Worm (Caenorhabditis elegans): ENCODE measurements around the gene let-711.

let-711 gene

ce11 chrIII:6946382-6946781 is at the start of gene let-711:
let-711 (plus strand) TSS chrIII:6946718.
- no peak for TF ChIP-seq ceh-2 (tag; optimal IDR thresholded peaks at IDR 0.05)
- TF ChIP-seq ceh-30 (tag; optimal IDR thresholded peaks at IDR 0.05) = no peak
- no peak for TF ChIP-seq lim-6 (tag; optimal IDR thresholded peaks at IDR 0.05)
- no peak for TF ChIP-seq nhr-11 (tag; optimal IDR thresholded peaks at IDR 0.05)
- no peak for TF ChIP-seq mec-3 (tag; optimal IDR thresholded peaks at IDR 0.05; ENCODE audit: borderline replicate concordance)
- no peak for TF ChIP-seq rnt-1 (tag; optimal IDR thresholded peaks at IDR 0.05)
- TF ChIP-seq odd-2 (tag; optimal IDR thresholded peaks at IDR 0.05) = no peak
- TF ChIP-seq ceh-45 (GFP tag; IDR thresholded peaks at IDR 0.05) = no peak
- TF ChIP-seq unc-42 (tag; optimal IDR thresholded peaks at IDR 0.05) = no peak
- no peak for TF ChIP-seq ceh-6 (GFP tag; optimal IDR thresholded peaks at IDR 0.05)
- no peak for TF ChIP-seq hlh-15 (tag; optimal IDR thresholded peaks at IDR 0.05)
- TF ChIP-seq pha-2 (tag; optimal IDR thresholded peaks at IDR 0.05) = no peak
- no peak for TF ChIP-seq T23F11.4 (GFP tag; optimal IDR thresholded peaks at IDR 0.05)
- no peak for TF ChIP-seq pqm-1 (tag; optimal IDR thresholded peaks at IDR 0.05)
- TF ChIP-seq sdc-2 (tag; optimal IDR thresholded peaks at IDR 0.05) = no peak
- no peak for TF ChIP-seq ahr-1 (tag; optimal IDR thresholded peaks at IDR 0.05)
- no peak for TF ChIP-seq sox-2 (GFP tag; IDR thresholded peaks at IDR 0.05)
- TF ChIP-seq elt-4 (tag; optimal IDR thresholded peaks at IDR 0.05) = no peak
- no peak for TF ChIP-seq ref-2 (tag; optimal IDR thresholded peaks at IDR 0.05)
- no peak for TF ChIP-seq ceh-18 (tag; optimal IDR thresholded peaks at IDR 0.05)

ce11 chrIII:6897587-6898064 is 48.9 kb upstream of the let-711 start, which contains the start of gene T07E3.4:
T07E3.4 (plus strand) TSS chrIII:6898014.
- TF ChIP-seq ceh-18 (tag; optimal IDR thresholded peaks at IDR 0.05) = peak; percentile 28
- TF ChIP-seq dmd-4 (tag; optimal IDR thresholded peaks at IDR 0.05; ENCODE audit: borderline replicate concordance) = no peak
- TF ChIP-seq unc-42 (tag; optimal IDR thresholded peaks at IDR 0.05) = peak; percentile 35
- peak; percentile 24 for TF ChIP-seq dve-1 (tag; optimal IDR thresholded peaks at IDR 0.05)
- TF ChIP-seq nfya-1 (tag; optimal IDR thresholded peaks at IDR 0.05) = peak; percentile 38
- peak; percentile 77 for TF ChIP-seq unc-55 (GFP tag; optimal IDR thresholded peaks at IDR 0.05)

DNA sequence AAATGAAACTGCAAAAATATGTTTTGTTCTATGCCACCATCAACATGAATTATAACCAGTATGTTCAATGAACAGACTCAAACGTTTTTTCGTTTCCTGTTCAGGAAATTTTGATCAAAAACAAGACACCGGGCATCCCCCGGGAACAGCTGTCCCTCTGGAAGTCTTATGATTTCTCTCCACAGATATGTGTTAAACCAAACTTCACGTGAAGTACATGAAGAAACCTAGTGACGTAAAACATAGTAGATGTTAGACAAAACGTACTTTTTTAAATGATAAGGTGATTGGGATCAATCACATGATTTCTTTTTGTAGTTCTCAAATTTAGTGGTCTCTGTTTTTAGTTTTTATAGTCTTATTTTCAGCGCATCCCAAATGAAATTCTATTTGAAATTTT is 48.0 kb upstream of the let-711 start:
- TF ChIP-seq ztf-16 (tag; optimal IDR thresholded peaks at IDR 0.05) = no peak
- TF ChIP-seq eyg-1 (tag; optimal IDR thresholded peaks at IDR 0.05) = no peak
- no peak for TF ChIP-seq sdc-2 (tag; optimal IDR thresholded peaks at IDR 0.05)
- no peak for TF ChIP-seq F13H6.1 (tag; optimal IDR thresholded peaks at IDR 0.05)
- TF ChIP-seq unc-42 (tag; optimal IDR thresholded peaks at IDR 0.05) = no peak
- no peak for TF ChIP-seq madf-2 (tag; optimal IDR thresholded peaks at IDR 0.05)
- no peak for TF ChIP-seq unc-55 (GFP tag; optimal IDR thresholded peaks at IDR 0.05)
- no peak for TF ChIP-seq ceh-9 (tag; optimal IDR thresholded peaks at IDR 0.05)
- TF ChIP-seq ama-1 (optimal IDR thresholded peaks at IDR 0.05) = no peak
- no peak for TF ChIP-seq T23F11.4 (GFP tag; optimal IDR thresholded peaks at IDR 0.05)
- no peak for TF ChIP-seq sox-4 (tag; optimal IDR thresholded peaks at IDR 0.05)
- TF ChIP-seq fax-1 (tag; optimal IDR thresholded peaks at IDR 0.05) = no peak
- TF ChIP-seq syd-9 (tag; optimal IDR thresholded peaks at IDR 0.05) = no peak
- no peak for TF ChIP-seq tbx-2 (tag; optimal IDR thresholded peaks at IDR 0.05)
- no peak for TF ChIP-seq ceh-48 (tag; optimal IDR thresholded peaks at IDR 0.05)
- TF ChIP-seq C38D4.7 (GFP tag; optimal IDR thresholded peaks at IDR 0.05) = no peak
- TF ChIP-seq nfya-1 (tag; optimal IDR thresholded peaks at IDR 0.05) = no peak
- no peak for TF ChIP-seq ceh-22 (tag; optimal IDR thresholded peaks at IDR 0.05)
- TF ChIP-seq elt-4 (tag; optimal IDR thresholded peaks at IDR 0.05) = no peak

DNA sequence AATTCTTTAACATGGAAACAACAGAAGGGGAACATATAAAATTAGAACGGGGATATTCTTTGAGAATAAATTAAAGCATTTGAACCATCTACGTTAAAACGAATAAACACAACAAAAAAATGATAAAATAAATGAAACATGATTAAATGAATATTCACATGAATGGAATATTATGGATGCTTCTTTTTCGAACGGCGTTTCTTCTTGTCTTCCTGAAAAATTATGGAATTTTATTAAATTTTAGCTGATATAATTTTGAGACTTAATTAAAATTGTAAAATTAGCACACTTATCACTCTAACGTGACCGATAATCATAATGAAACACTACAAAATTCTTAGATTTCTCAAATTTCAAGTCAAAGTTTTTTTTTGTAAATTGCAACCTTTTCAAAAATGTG is 45.9 kb upstream of the let-711 start:
- TF ChIP-seq sdc-2 (tag; optimal IDR thresholded peaks at IDR 0.05) (no peak), C38D4.7 (GFP tag; optimal IDR thresholded peaks at IDR 0.05) (no peak), pat-9 (tag; optimal IDR thresholded peaks at IDR 0.05) (no peak), syd-9 (tag; optimal IDR thresholded peaks at IDR 0.05) (no peak), nhr-11 (tag; optimal IDR thresholded peaks at IDR 0.05) (no peak), nfya-1 (tag; optimal IDR thresholded peaks at IDR 0.05) (no peak), pax-1 (tag; optimal IDR thresholded peaks at IDR 0.05) (no peak), ref-2 (tag; optimal IDR thresholded peaks at IDR 0.05) (no peak), pha-4 (tag; optimal IDR thresholded peaks at IDR 0.05) (no peak), hlh-13 (GFP tag; optimal IDR thresholded peaks at IDR 0.05) (no peak), ceh-6 (GFP tag; optimal IDR thresholded peaks at IDR 0.05) (no peak), ceh-31 (tag; optimal IDR thresholded peaks at IDR 0.05) (no peak), F13H6.1 (tag; optimal IDR thresholded peaks at IDR 0.05) (no peak), pag-3 (tag; optimal IDR thresholded peaks at IDR 0.05; ENCODE audit: borderline replicate concordance) (no peak)

All from whole organism, late embryonic.